Worm (Caenorhabditis elegans) whole organism, mixed stage, embryonic: ENCODE measurements around the gene T02H6.11.

Source experiments
- M03D4.4 ChIP-seq: sonication (generic microtip); optimal IDR thresholded peaks from 2 replicates; lab custom pipeline; 2017; ENCODE audit warnings: mild to moderate bottlenecking, missing genetic modification characterization, missing compliant biosample characterization
- bed-3 ChIP-seq: fragments of 200-800 bp; sonication (Bioruptor generic); optimal IDR thresholded peaks from 3 replicates; lab custom pipeline; 2018; ENCODE audit warnings: mild to moderate bottlenecking, missing genetic modification characterization, moderate library complexity, missing compliant biosample characterization
- ceh-39 ChIP-seq: fragments of 150-350 bp; optimal IDR thresholded peaks from 2 replicates; lab custom pipeline; 2014; ENCODE audit warnings: missing biosample characterization, missing genetic modification characterization
- ceh-43 ChIP-seq: fragments of 200-800 bp; sonication (Bioruptor generic); optimal IDR thresholded peaks from 2 replicates; lab custom pipeline; 2018; ENCODE audit warnings: mild to moderate bottlenecking, missing genetic modification characterization, moderate library complexity, missing compliant biosample characterization
- ces-1 ChIP-seq: fragments of 150-350 bp; optimal IDR thresholded peaks from 2 replicates; lab custom pipeline; 2014; ENCODE audit warnings: missing biosample characterization, missing genetic modification reagents, missing genetic modification characterization
- cnd-1 ChIP-seq: fragments of 200-800 bp; sonication (Bioruptor generic); optimal IDR thresholded peaks from 2 replicates; lab custom pipeline; 2018; ENCODE audit warnings: mild to moderate bottlenecking, missing genetic modification characterization, missing compliant biosample characterization
- drap-1 ChIP-seq: fragments of 200-800 bp; sonication (Bioruptor generic); optimal IDR thresholded peaks from 3 replicates; lab custom pipeline; 2018; ENCODE audit warnings: mild to moderate bottlenecking, missing genetic modification characterization, missing compliant biosample characterization
- elt-1 ChIP-seq: sonication (generic microtip); optimal IDR thresholded peaks from 2 replicates; lab custom pipeline; 2017; ENCODE audit warnings: missing genetic modification characterization, mild to moderate bottlenecking, missing compliant biosample characterization, antibody characterized with exemption, moderate library complexity, borderline replicate concordance; ENCODE audit not compliant: insufficient read depth
- flh-1 ChIP-seq: fragments of 200-800 bp; sonication (Bioruptor generic); optimal IDR thresholded peaks from 2 replicates; lab custom pipeline; 2018; ENCODE audit warnings: mild to moderate bottlenecking, missing genetic modification characterization, moderate library complexity, missing compliant biosample characterization
- ham-2 ChIP-seq: fragments of 200-800 bp; sonication (Bioruptor generic); optimal IDR thresholded peaks from 2 replicates; lab custom pipeline; 2018; ENCODE audit warnings: mild to moderate bottlenecking, missing genetic modification characterization, missing compliant biosample characterization
- hlh-1 ChIP-seq: fragments of 150-350 bp; optimal IDR thresholded peaks from 2 replicates; lab custom pipeline; 2014; ENCODE audit warnings: missing biosample characterization, missing genetic modification reagents, missing genetic modification characterization
- lin-32 ChIP-seq: fragments of 200-800 bp; sonication (Bioruptor generic); optimal IDR thresholded peaks from 2 replicates; lab custom pipeline; 2018; ENCODE audit warnings: mild to moderate bottlenecking, missing genetic modification characterization, missing compliant biosample characterization
- lsy-2 ChIP-seq: fragments of 150-350 bp; optimal IDR thresholded peaks from 2 replicates; lab custom pipeline; 2014; ENCODE audit warnings: missing biosample characterization, missing genetic modification characterization
- mab-5 ChIP-seq: fragments of 150-350 bp; optimal IDR thresholded peaks from 2 replicates; lab custom pipeline; 2014; ENCODE audit warnings: missing biosample characterization, missing genetic modification characterization
- mep-1 ChIP-seq: fragments of 150-350 bp; optimal IDR thresholded peaks from 2 replicates; lab custom pipeline; 2017; ENCODE audit warnings: missing biosample characterization, missing genetic modification reagents, missing genetic modification characterization, inconsistent platforms
- mls-2 ChIP-seq: sonication (generic microtip); optimal IDR thresholded peaks from 2 replicates; lab custom pipeline; 2016; ENCODE audit warnings: mild to moderate bottlenecking, missing genetic modification characterization, moderate library complexity, missing compliant biosample characterization
- nhr-12 ChIP-seq: fragments of 150-350 bp; optimal IDR thresholded peaks from 2 replicates; lab custom pipeline; 2014; ENCODE audit warnings: missing biosample characterization, missing genetic modification characterization
- nhr-2 ChIP-seq: fragments of 150-350 bp; optimal IDR thresholded peaks from 2 replicates; lab custom pipeline; 2014; ENCODE audit warnings: missing biosample characterization, missing genetic modification characterization
- nhr-237 ChIP-seq: fragments of 150-350 bp; optimal IDR thresholded peaks from 2 replicates; lab custom pipeline; 2014; ENCODE audit warnings: missing biosample characterization, missing genetic modification characterization
- nhr-28 ChIP-seq: fragments of 150-350 bp; optimal IDR thresholded peaks from 2 replicates; lab custom pipeline; 2014; ENCODE audit warnings: missing biosample characterization, missing genetic modification characterization
- nhr-76 ChIP-seq: sonication (generic microtip); optimal IDR thresholded peaks from 2 replicates; lab custom pipeline; 2017; ENCODE audit warnings: missing biosample characterization, missing genetic modification characterization
- pha-4 ChIP-seq: fragments of 150-350 bp; optimal IDR thresholded peaks from 2 replicates; lab custom pipeline; 2018; ENCODE audit warnings: missing biosample characterization, missing genetic modification reagents, missing genetic modification characterization
- sem-2 ChIP-seq: fragments of 200-800 bp; sonication (Bioruptor generic); optimal IDR thresholded peaks from 2 replicates; lab custom pipeline; 2018; ENCODE audit warnings: mild to moderate bottlenecking, missing genetic modification characterization, missing compliant biosample characterization
- snpc-4 ChIP-seq: fragments of 150-350 bp; optimal IDR thresholded peaks from 2 replicates; lab custom pipeline; 2014; ENCODE audit warnings: missing biosample characterization, missing genetic modification characterization
- sptf-1 ChIP-seq: sonication (generic microtip); optimal IDR thresholded peaks from 2 replicates; lab custom pipeline; 2017; ENCODE audit warnings: mild to moderate bottlenecking, missing genetic modification characterization, moderate library complexity, missing compliant biosample characterization
- unc-120 ChIP-seq: sonication (generic microtip); optimal IDR thresholded peaks from 2 replicates; lab custom pipeline; 2017; ENCODE audit warnings: missing genetic modification characterization, missing compliant biosample characterization; ENCODE audit not compliant: poor library complexity, severe bottlenecking
- unc-39 ChIP-seq: fragments of 150-350 bp; optimal IDR thresholded peaks from 2 replicates; lab custom pipeline; 2014; ENCODE audit warnings: missing biosample characterization, missing genetic modification characterization
- unc-62 ChIP-seq: fragments of 150-350 bp; optimal IDR thresholded peaks from 2 replicates; lab custom pipeline; 2014; ENCODE audit warnings: missing biosample characterization, missing genetic modification reagents, missing genetic modification characterization
- ztf-11 ChIP-seq: fragments of 150-350 bp; optimal IDR thresholded peaks from 2 replicates; lab custom pipeline; 2014; ENCODE audit warnings: missing biosample characterization, missing genetic modification characterization

The T02H6.11 gene

ce11 chrII:675822-676221, 25.1 kb downstream of the T02H6.11 start:
- TF ChIP-seq mep-1 (tag; lab: Kevin White, UChicago): no peak
- no peak for TF ChIP-seq M03D4.4

ce11 chrII:675303-675702, 25.6 kb downstream of the T02H6.11 start, which contains the start of gene Y39F10C.1:
Gene Y39F10C.1 (plus strand): TSS chrII:675603.
- TF ChIP-seq ces-1 (GFP tag; lab: Kevin White, UChicago) (no peak), sptf-1 (no peak), ztf-11 (tag; lab: Kevin White, UChicago) (no peak), nhr-12 (tag; lab: Kevin White, UChicago) (no peak), flh-1 (GFP tag; lab: Kevin White, UChicago) (no peak), cnd-1 (tag; lab: Kevin White, UChicago) (no peak), ceh-43 (GFP tag; lab: Kevin White, UChicago) (no peak), nhr-237 (tag; lab: Kevin White, UChicago) (no peak)

- TF ChIP-seq nhr-12 (tag; lab: Kevin White, UChicago) (no peak), unc-120 (tag; lab: Kevin White, UChicago) (no peak), M03D4.4 (no peak), hlh-1 (tag; lab: Kevin White, UChicago) (no peak), pha-4 (no peak), nhr-2 (tag; lab: Kevin White, UChicago) (no peak), ceh-39 (tag; lab: Kevin White, UChicago) (no peak), sem-2 (GFP tag; lab: Kevin White, UChicago) (no peak), ham-2 (GFP tag; lab: Kevin White, UChicago) (no peak)
Observed at ce11 chrII:674116-674515, 26.8 kb downstream of the T02H6.11 start, which contains the start of gene Y39F10C.3. Gene Y39F10C.3 (plus strand): TSS chrII:674416.

- TF ChIP-seq ceh-39 (tag; lab: Kevin White, UChicago): no peak
- TF ChIP-seq nhr-237 (tag; lab: Kevin White, UChicago): no peak
- no peak for TF ChIP-seq nhr-76 (tag; lab: Kevin White, UChicago)
- TF ChIP-seq unc-120 (tag; lab: Kevin White, UChicago): no peak
- no peak for TF ChIP-seq bed-3 (GFP tag; lab: Kevin White, UChicago)
- no peak for TF ChIP-seq lin-32
- no peak for TF ChIP-seq M03D4.4
- TF ChIP-seq, all 35 proteins: peak for 0
Observed at ce11 chrII:671025-671424, 29.9 kb downstream of the T02H6.11 start, which contains the start of gene sri-46. Gene sri-46 (minus strand): TSS chrII:671125.

DNA sequence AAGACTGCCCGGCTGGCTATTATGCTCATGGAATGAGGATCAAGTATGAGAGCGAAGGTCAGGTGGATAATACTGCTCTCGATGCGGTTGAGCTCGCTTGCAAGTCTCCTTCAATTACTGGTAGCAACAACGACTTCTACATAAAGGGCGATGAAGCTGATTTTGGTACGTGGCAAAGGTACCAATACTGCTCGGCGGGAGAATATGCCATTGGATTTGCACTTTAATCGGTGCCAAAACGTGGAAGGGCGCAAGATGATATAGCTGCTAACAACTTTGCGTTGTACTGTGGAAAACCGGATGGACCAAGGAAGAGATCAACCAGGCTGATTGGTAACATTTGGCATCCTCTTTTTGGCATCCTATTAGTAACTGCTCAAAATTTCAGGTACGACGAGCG, 33.1 kb downstream of the T02H6.11 start:
- TF ChIP-seq lsy-2 (tag; lab: Kevin White, UChicago) (no peak), ceh-43 (GFP tag; lab: Kevin White, UChicago) (no peak), bed-3 (GFP tag; lab: Kevin White, UChicago) (no peak), mep-1 (tag; lab: Kevin White, UChicago) (no peak), sptf-1 (no peak), lin-32 (no peak), nhr-76 (tag; lab: Kevin White, UChicago) (no peak), mls-2 (tag; lab: Kevin White, UChicago) (no peak), unc-62 (GFP tag; lab: Kevin White, UChicago) (no peak), snpc-4 (no peak), ztf-11 (tag; lab: Kevin White, UChicago) (no peak), elt-1 (tag; lab: Kevin White, UChicago) (no peak), ceh-39 (tag; lab: Kevin White, UChicago) (no peak), nhr-28 (tag; lab: Kevin White, UChicago) (no peak), nhr-12 (tag; lab: Kevin White, UChicago) (no peak), unc-120 (tag; lab: Kevin White, UChicago) (no peak), unc-39 (tag; lab: Kevin White, UChicago) (no peak), ces-1 (GFP tag; lab: Kevin White, UChicago) (no peak), nhr-2 (tag; lab: Kevin White, UChicago) (no peak), pha-4 (no peak)

ce11 chrII:661696-662095, 39.2 kb downstream of the T02H6.11 start, which contains the start of gene sri-45:
Gene sri-45 (minus strand): TSS chrII:661796.
- no peak for TF ChIP-seq drap-1 (GFP tag; lab: Kevin White, UChicago)
- no peak for TF ChIP-seq mab-5 (tag; lab: Kevin White, UChicago)
- TF ChIP-seq nhr-237 (tag; lab: Kevin White, UChicago): no peak
- TF ChIP-seq unc-62 (GFP tag; lab: Kevin White, UChicago): no peak
- TF ChIP-seq ces-1 (GFP tag; lab: Kevin White, UChicago): no peak
- TF ChIP-seq flh-1 (GFP tag; lab: Kevin White, UChicago): no peak
- no peak for TF ChIP-seq M03D4.4
- no peak for TF ChIP-seq lsy-2 (tag; lab: Kevin White, UChicago)
- TF ChIP-seq elt-1 (tag; lab: Kevin White, UChicago): no peak
